Worm (Caenorhabditis elegans) whole organism, late embryonic: ENCODE results near the gene T10C6.16.

Experiments used
- C08G9.2 ChIP-seq: sonication (generic microtip); optimal IDR thresholded peaks from 2 replicates; lab custom pipeline; 2016; ENCODE audit warnings: mild to moderate bottlenecking, missing genetic modification characterization, moderate library complexity, missing compliant biosample characterization
- F13H6.1 ChIP-seq: sonication (generic microtip); optimal IDR thresholded peaks from 2 replicates; lab custom pipeline; 2016; ENCODE audit warnings: missing genetic modification characterization, missing compliant biosample characterization
- T23F11.4 ChIP-seq: fragments of 200-800 bp; sonication (Bioruptor generic); optimal IDR thresholded peaks from 2 replicates; lab custom pipeline; 2018; ENCODE audit warnings: mild to moderate bottlenecking, missing genetic modification characterization, missing compliant biosample characterization
- Y22D7AL.16 ChIP-seq: sonication (generic microtip); optimal IDR thresholded peaks from 2 replicates; lab custom pipeline; 2016; ENCODE audit warnings: missing genetic modification characterization, missing compliant biosample characterization
- ama-1 ChIP-seq: fragments of 150-350 bp; optimal IDR thresholded peaks from 2 replicates; lab custom pipeline; 2014
- ceh-19 ChIP-seq: fragments of 200-800 bp; sonication (Bioruptor generic); optimal IDR thresholded peaks from 2 replicates; lab custom pipeline; 2018; ENCODE audit warnings: mild to moderate bottlenecking, missing genetic modification characterization, missing compliant biosample characterization
- ceh-2 ChIP-seq: sonication (generic microtip); optimal IDR thresholded peaks from 2 replicates; lab custom pipeline; 2016; ENCODE audit warnings: missing genotype, missing genetic modification characterization, missing compliant biosample characterization
- ceh-30 ChIP-seq: fragments of 150-350 bp; optimal IDR thresholded peaks from 2 replicates; lab custom pipeline; 2014; ENCODE audit warnings: missing biosample characterization, missing genetic modification characterization
- ceh-31 ChIP-seq: sonication (generic microtip); optimal IDR thresholded peaks from 2 replicates; lab custom pipeline; 2016; ENCODE audit warnings: missing genetic modification characterization, missing compliant biosample characterization
- ceh-34 ChIP-seq: sonication (generic microtip); optimal IDR thresholded peaks from 2 replicates; lab custom pipeline; 2016; ENCODE audit warnings: mild to moderate bottlenecking, missing genetic modification characterization, missing compliant biosample characterization
- ceh-48 ChIP-seq: sonication (generic microtip); optimal IDR thresholded peaks from 2 replicates; lab custom pipeline; 2016; ENCODE audit warnings: missing genetic modification characterization, inconsistent platforms, missing compliant biosample characterization
- ceh-6 ChIP-seq: fragments of 200-800 bp; sonication (Bioruptor generic); optimal IDR thresholded peaks from 2 replicates; lab custom pipeline; 2018; ENCODE audit warnings: mild to moderate bottlenecking, missing genetic modification characterization, missing compliant biosample characterization
- dmd-4 ChIP-seq: sonication (generic microtip); optimal IDR thresholded peaks from 2 replicates; lab custom pipeline; 2016; ENCODE audit warnings: borderline replicate concordance, missing genetic modification characterization, missing compliant biosample characterization
- dve-1 ChIP-seq: sonication (generic microtip); optimal IDR thresholded peaks from 2 replicates; lab custom pipeline; 2017; ENCODE audit warnings: antibody characterized with exemption, mild to moderate bottlenecking, missing genetic modification characterization, missing compliant biosample characterization
- elt-2 ChIP-seq: sonication (generic microtip); optimal IDR thresholded peaks from 2 replicates; lab custom pipeline; 2016; ENCODE audit warnings: missing genetic modification reagents, missing genetic modification characterization, missing compliant biosample characterization
- ets-4 ChIP-seq: sonication (generic microtip); optimal IDR thresholded peaks from 2 replicates; lab custom pipeline; 2016; ENCODE audit warnings: missing genetic modification characterization, missing compliant biosample characterization
- fkh-10 ChIP-seq: fragments of 150-350 bp; optimal IDR thresholded peaks from 2 replicates; lab custom pipeline; 2014; ENCODE audit warnings: missing biosample characterization, missing genetic modification reagents, missing genetic modification characterization
- fkh-6 ChIP-seq: sonication (generic microtip); optimal IDR thresholded peaks from 2 replicates; lab custom pipeline; 2016; ENCODE audit warnings: missing genetic modification characterization, missing compliant biosample characterization
- lin-11 ChIP-seq: fragments of 200-800 bp; sonication (Bioruptor generic); optimal IDR thresholded peaks from 2 replicates; lab custom pipeline; 2018; ENCODE audit warnings: mild to moderate bottlenecking, missing genetic modification characterization, missing compliant biosample characterization
- madf-2 ChIP-seq: sonication (generic microtip); optimal IDR thresholded peaks from 2 replicates; lab custom pipeline; 2017; ENCODE audit warnings: missing genetic modification characterization, missing compliant biosample characterization
- nfya-1 ChIP-seq: sonication (generic microtip); optimal IDR thresholded peaks from 2 replicates; lab custom pipeline; 2017; ENCODE audit warnings: missing genetic modification characterization, mild to moderate bottlenecking, missing compliant biosample characterization, antibody characterized with exemption, moderate library complexity
- nhr-11 ChIP-seq: fragments of 150-350 bp; optimal IDR thresholded peaks from 2 replicates; lab custom pipeline; 2014; ENCODE audit warnings: missing biosample characterization, missing genetic modification characterization
- npax-4 ChIP-seq: sonication (generic microtip); optimal IDR thresholded peaks from 2 replicates; lab custom pipeline; 2016; ENCODE audit warnings: missing genetic modification characterization, missing compliant biosample characterization
- odd-2 ChIP-seq: sonication (generic microtip); optimal IDR thresholded peaks from 2 replicates; lab custom pipeline; 2017; ENCODE audit warnings: antibody characterized with exemption, mild to moderate bottlenecking, missing genetic modification characterization, missing compliant biosample characterization
- pat-9 ChIP-seq: fragments of 200-800 bp; sonication (Bioruptor generic); optimal IDR thresholded peaks from 2 replicates; lab custom pipeline; 2018; ENCODE audit warnings: mild to moderate bottlenecking, missing genetic modification characterization, moderate library complexity, missing compliant biosample characterization
- pax-1 ChIP-seq: fragments of 150-350 bp; optimal IDR thresholded peaks from 2 replicates; lab custom pipeline; 2014; ENCODE audit warnings: missing biosample characterization, missing genetic modification characterization
- pha-2 ChIP-seq: sonication (generic microtip); optimal IDR thresholded peaks from 2 replicates; lab custom pipeline; 2017; ENCODE audit warnings: mild to moderate bottlenecking, missing genetic modification characterization, missing compliant biosample characterization
- ref-2 ChIP-seq: sonication (generic microtip); optimal IDR thresholded peaks from 2 replicates; lab custom pipeline; 2016; ENCODE audit warnings: missing genetic modification characterization, missing compliant biosample characterization
- sox-4 ChIP-seq: sonication (generic microtip); optimal IDR thresholded peaks from 2 replicates; lab custom pipeline; 2017; ENCODE audit warnings: mild to moderate bottlenecking, missing genetic modification characterization, inconsistent platforms, missing compliant biosample characterization
- tbx-2 ChIP-seq: sonication (generic microtip); optimal IDR thresholded peaks from 2 replicates; lab custom pipeline; 2016; ENCODE audit warnings: missing genetic modification characterization, missing compliant biosample characterization
- tbx-7 ChIP-seq: sonication (generic microtip); optimal IDR thresholded peaks from 2 replicates; lab custom pipeline; 2016; ENCODE audit warnings: missing genotype, missing genetic modification characterization, missing compliant biosample characterization
- unc-42 ChIP-seq: sonication (generic microtip); optimal IDR thresholded peaks from 2 replicates; lab custom pipeline; 2016; ENCODE audit warnings: missing genotype, missing genetic modification characterization, missing compliant biosample characterization
- ztf-16 ChIP-seq: sonication (generic microtip); optimal IDR thresholded peaks from 2 replicates; lab custom pipeline; 2017; ENCODE audit warnings: missing genetic modification characterization, missing compliant biosample characterization

Gene T10C6.16

ce11 chrV:16041925-16042742, 9.3 kb upstream of the T10C6.16 start, which contains the start of the genes his-2 and his-1:
Gene his-2, minus strand, starts transcription at chrV:16042283.
Gene his-1, plus strand, starts transcription at chrV:16042520.
- TF ChIP-seq ref-2 (tag; lab: Kevin White, UChicago) (peak; percentile 22), ama-1 (peak; percentile 73)

ce11 chrV:16041412-16041811, 8.6 kb upstream of the T10C6.16 start:
- TF ChIP-seq pha-2, result no peak
- TF ChIP-seq madf-2, result no peak
- TF ChIP-seq sox-4 (tag; lab: Kevin White, UChicago), result no peak
- TF ChIP-seq F13H6.1 (tag; lab: Kevin White, UChicago), result no peak
- no peak for TF ChIP-seq ceh-48 (tag; lab: Kevin White, UChicago)
- TF ChIP-seq tbx-7 (tag; lab: Kevin White, UChicago), result no peak
- TF ChIP-seq pat-9 (tag; lab: Kevin White, UChicago), result no peak
- no peak for TF ChIP-seq lin-11 (tag; lab: Kevin White, UChicago)
- TF ChIP-seq pax-1, result no peak
- no peak for TF ChIP-seq tbx-2 (tag; lab: Kevin White, UChicago)
- TF ChIP-seq odd-2 (tag; lab: Kevin White, UChicago), result no peak
- TF ChIP-seq ceh-2 (tag; lab: Kevin White, UChicago), result no peak
- TF ChIP-seq ztf-16 (tag; lab: Kevin White, UChicago), result no peak
- TF ChIP-seq T23F11.4 (GFP tag; lab: Kevin White, UChicago), result no peak
- TF ChIP-seq ceh-19 (GFP tag; lab: Kevin White, UChicago), result no peak
- TF ChIP-seq C08G9.2, result no peak
- no peak for TF ChIP-seq unc-42 (tag; lab: Kevin White, UChicago)

- TF ChIP-seq ztf-16 (tag; lab: Kevin White, UChicago) (peak; percentile 17), tbx-2 (tag; lab: Kevin White, UChicago) (peak; percentile 60), tbx-7 (tag; lab: Kevin White, UChicago) (peak; percentile 11), ceh-31 (tag; lab: Kevin White, UChicago) (peak; percentile 63), ref-2 (tag; lab: Kevin White, UChicago) (peak; percentile 66), dve-1 (tag; lab: Kevin White, UChicago) (peak; percentile 37), nfya-1 (tag; lab: Kevin White, UChicago) (peak; percentile 36), ceh-34 (peak; percentile 38), elt-2 (tag; lab: Kevin White, UChicago) (peak; percentile 24)
These were observed 7.5 kb upstream of the T10C6.16 start, which contains the start of the genes his-4 and his-3 for ce11 chrV:16040140-16040827. Gene his-4, minus strand, starts transcription at chrV:16040515. Gene his-3, plus strand, starts transcription at chrV:16040808.

ce11 chrV:16036166-16036565, 3.4 kb upstream of the T10C6.16 start, which contains the start of gene T10C6.10:
Gene T10C6.10, plus strand, starts transcription at chrV:16036413.
- TF ChIP-seq dmd-4, result no peak

ce11 chrV:16033491-16033890, 686 bp upstream of the T10C6.16 start:
- no peak for TF ChIP-seq odd-2 (tag; lab: Kevin White, UChicago)
- TF ChIP-seq nhr-11, result no peak
- TF ChIP-seq Y22D7AL.16, result no peak
- TF ChIP-seq fkh-6 (tag; lab: Kevin White, UChicago), result no peak
- no peak for TF ChIP-seq ref-2 (tag; lab: Kevin White, UChicago)
- TF ChIP-seq tbx-2 (tag; lab: Kevin White, UChicago), result no peak
- TF ChIP-seq ceh-2 (tag; lab: Kevin White, UChicago), result no peak
- TF ChIP-seq fkh-10 (GFP tag; lab: Kevin White, UChicago), result no peak
- TF ChIP-seq npax-4 (tag; lab: Kevin White, UChicago), result no peak
- TF ChIP-seq ets-4 (tag; lab: Kevin White, UChicago), result no peak
- no peak for TF ChIP-seq pha-2
- no peak for TF ChIP-seq ceh-6 (GFP tag; lab: Kevin White, UChicago)
- TF ChIP-seq ceh-30 (tag; lab: Kevin White, UChicago), result no peak
- TF ChIP-seq tbx-7 (tag; lab: Kevin White, UChicago), result no peak
